Fruit fly (Drosophila melanogaster) whole organism, embryonic: ENCODE measurements around the gene Muc30E.
A peak's percentile ranks its signal among the peaks of the same experiment; 100 is the strongest.

ENCODE experiments used
- B-H2 ChIP-seq: fragments of 200-800 bp; sonication (Bioruptor generic); optimal IDR thresholded peaks from 2 replicates; lab custom pipeline; 2018; ENCODE audit warnings: missing biosample characterization, mild to moderate bottlenecking, missing genetic modification characterization
- Blimp-1 ChIP-seq: fragments of 200-800 bp; sonication (Bioruptor generic); optimal IDR thresholded peaks from 3 replicates; lab custom pipeline; 2018; ENCODE audit warnings: missing biosample characterization, missing genetic modification characterization, mild to moderate bottlenecking, moderate library complexity, missing genetic modification reagents
- CG10543 ChIP-seq: fragments of 200-800 bp; sonication (Bioruptor generic); optimal IDR thresholded peaks from 3 replicates; lab custom pipeline; 2017; ENCODE audit warnings: missing biosample characterization, mild to moderate bottlenecking, missing genetic modification characterization, moderate library complexity
- CG12769 ChIP-seq: fragments of 200-800 bp; sonication (Bioruptor generic); optimal IDR thresholded peaks from 2 replicates; lab custom pipeline; 2019; ENCODE audit warnings: missing biosample characterization, mild to moderate bottlenecking, missing genetic modification characterization, moderate library complexity
- CG12942 ChIP-seq: fragments of 200-800 bp; sonication (Bioruptor generic); optimal IDR thresholded peaks from 3 replicates; lab custom pipeline; 2016; ENCODE audit warnings: missing biosample characterization, missing genetic modification characterization
- CG14441 ChIP-seq: fragments of 200-800 bp; sonication (Bioruptor generic); IDR thresholded peaks from 2 replicates; pipeline ENCODE4 v1.3.6; 2022; ENCODE audit warnings: missing biosample characterization, missing genetic modification characterization
- CG1602 ChIP-seq: fragments of 200-800 bp; sonication (Bioruptor generic); optimal IDR thresholded peaks from 3 replicates; lab custom pipeline; 2016; ENCODE audit warnings: missing biosample characterization, missing genetic modification characterization
- CG17612 ChIP-seq: fragments of 200-800 bp; sonication (Bioruptor generic); IDR thresholded peaks from 2 replicates; pipeline ENCODE4 v1.3.6; 2022; ENCODE audit warnings: missing biosample characterization, missing genetic modification characterization
- CG17829 ChIP-seq: fragments of 200-800 bp; optimal IDR thresholded peaks from 2 replicates; lab custom pipeline; 2019; ENCODE audit warnings: missing biosample characterization, mild to moderate bottlenecking, missing genetic modification characterization, moderate library complexity
- CG18599 ChIP-seq: fragments of 200-800 bp; sonication (Bioruptor generic); optimal IDR thresholded peaks from 3 replicates; lab custom pipeline; 2017; ENCODE audit warnings: missing biosample characterization, missing genetic modification characterization, mild to moderate bottlenecking, moderate library complexity, missing genetic modification reagents
- CG30431 ChIP-seq: fragments of 200-800 bp; sonication (Bioruptor generic); optimal IDR thresholded peaks from 2 replicates; lab custom pipeline; 2017; ENCODE audit warnings: missing biosample characterization, missing genetic modification characterization
- CG3163 ChIP-seq: fragments of 200-800 bp; sonication (Bioruptor generic); optimal IDR thresholded peaks from 3 replicates; lab custom pipeline; 2016; ENCODE audit warnings: missing biosample characterization, missing genetic modification characterization
- CG32772 ChIP-seq: fragments of 200-800 bp; sonication (Bioruptor generic); IDR thresholded peaks from 2 replicates; pipeline ENCODE4 v1.3.6; 2022; ENCODE audit warnings: missing biosample characterization, missing genetic modification characterization
- CG3281 ChIP-seq: fragments of 200-800 bp; sonication (Bioruptor generic); optimal IDR thresholded peaks from 3 replicates; lab custom pipeline; 2017; ENCODE audit warnings: missing biosample characterization, mild to moderate bottlenecking, missing genetic modification characterization
- CG34376 ChIP-seq: fragments of 200-800 bp; sonication (Bioruptor generic); optimal IDR thresholded peaks from 2 replicates; lab custom pipeline; 2018; ENCODE audit warnings: missing biosample characterization, mild to moderate bottlenecking, missing genetic modification characterization
- CG34422 ChIP-seq: fragments of 200-800 bp; sonication (Bioruptor generic); IDR thresholded peaks from 3 replicates; pipeline ENCODE4 v1.3.6; 2022; ENCODE audit warnings: missing biosample characterization, missing genetic modification characterization
- CG4424 ChIP-seq: fragments of 200-800 bp; sonication (Bioruptor generic); optimal IDR thresholded peaks from 3 replicates; lab custom pipeline; 2016; ENCODE audit warnings: missing biosample characterization, missing genetic modification characterization
- CG8765 ChIP-seq: fragments of 200-800 bp; sonication (Bioruptor generic); IDR thresholded peaks from 2 replicates; pipeline ENCODE4 v1.3.6; 2022; ENCODE audit warnings: missing biosample characterization, missing genetic modification characterization
- CG9437 ChIP-seq: fragments of 200-800 bp; sonication (Bioruptor generic); optimal IDR thresholded peaks from 2 replicates; lab custom pipeline; 2018; ENCODE audit warnings: missing biosample characterization, mild to moderate bottlenecking, missing genetic modification characterization
- CG9797 ChIP-seq: fragments of 200-800 bp; sonication (Bioruptor generic); optimal IDR thresholded peaks from 3 replicates; lab custom pipeline; 2018; ENCODE audit warnings: missing biosample characterization, mild to moderate bottlenecking, missing genetic modification characterization
- Deaf1 ChIP-seq: fragments of 200-800 bp; optimal IDR thresholded peaks from 3 replicates; lab custom pipeline; 2019; ENCODE audit warnings: missing biosample characterization, mild to moderate bottlenecking, missing genetic modification characterization, moderate library complexity
- Dip3 ChIP-seq: fragments of 200-800 bp; sonication (Bioruptor generic); optimal IDR thresholded peaks from 3 replicates; lab custom pipeline; 2016; ENCODE audit warnings: missing biosample characterization, missing genetic modification characterization
- Ets65A ChIP-seq: fragments of 200-800 bp; sonication (Bioruptor generic); peaks from one replicate; lab custom pipeline; 2016; ENCODE audit warnings: missing biosample characterization, missing genetic modification characterization
- Fer1 ChIP-seq: fragments of 200-800 bp; sonication (Bioruptor generic); optimal IDR thresholded peaks from 2 replicates; lab custom pipeline; 2017; ENCODE audit warnings: missing biosample characterization, mild to moderate bottlenecking, missing genetic modification characterization
- Fer3 ChIP-seq: fragments of 200-800 bp; sonication (Bioruptor generic); optimal IDR thresholded peaks from 2 replicates; lab custom pipeline; 2018; ENCODE audit warnings: missing biosample characterization, mild to moderate bottlenecking, missing genetic modification characterization, moderate library complexity
- GATAe ChIP-seq: fragments of 200-800 bp; sonication (Bioruptor generic); conservative IDR thresholded peaks from 2 replicates; pipeline ENCODE4 v1.3.6; 2022; ENCODE audit warnings: missing biosample characterization, missing genetic modification characterization
- HmgZ ChIP-seq: fragments of 200-800 bp; sonication (Bioruptor generic); optimal IDR thresholded peaks from 2 replicates; lab custom pipeline; 2018; ENCODE audit warnings: missing biosample characterization, mild to moderate bottlenecking, missing genetic modification characterization
- Hr78 ChIP-seq, 2 experiments: fragments of 200-800 bp in 1 of 2; fragments of >200 bp in 1 of 2; sonication (Bioruptor generic) in 1 of 2; optimal IDR thresholded peaks; 2 replicates each; lab custom pipeline; 2017 to 2019; ENCODE audit warnings: missing biosample characterization in 2 of 2, missing genetic modification characterization in 2 of 2, mild to moderate bottlenecking in 1 of 2, moderate library complexity in 1 of 2
- MBD-R2 ChIP-seq: fragments of 200-800 bp; sonication (Bioruptor generic); IDR thresholded peaks from 2 replicates; pipeline ENCODE4 v1.3.6; 2022; ENCODE audit warnings: missing biosample characterization, missing genetic modification characterization
- Taf1 ChIP-seq: fragments of 200-800 bp; sonication (Bioruptor generic); IDR thresholded peaks from 2 replicates; pipeline ENCODE4 v1.3.6; 2022; ENCODE audit warnings: missing biosample characterization, missing genetic modification characterization
- Xrp1 ChIP-seq: fragments of 200-800 bp; sonication (Bioruptor generic); IDR thresholded peaks from 2 replicates; pipeline ENCODE4 v1.3.6; 2022; ENCODE audit warnings: missing biosample characterization, missing genetic modification characterization
- az2 ChIP-seq: fragments of 200-800 bp; sonication (Bioruptor generic); optimal IDR thresholded peaks from 3 replicates; lab custom pipeline; 2016; ENCODE audit warnings: missing biosample characterization, missing genetic modification characterization
- chinmo ChIP-seq: fragments of 200-800 bp; sonication (Bioruptor generic); IDR thresholded peaks from 4 replicates; pipeline ENCODE4 v1.3.6; 2022; ENCODE audit warnings: missing biosample characterization, missing genetic modification characterization; ENCODE audit not compliant: partially characterized antibody
- chm ChIP-seq: fragments of 200-800 bp; sonication (Bioruptor generic); IDR thresholded peaks from 2 replicates; pipeline ENCODE4 v1.3.6; 2022; ENCODE audit warnings: missing biosample characterization, missing genetic modification characterization
- exex ChIP-seq: fragments of 200-800 bp; sonication (Bioruptor generic); optimal IDR thresholded peaks from 4 replicates; lab custom pipeline; 2018; ENCODE audit warnings: missing biosample characterization, mild to moderate bottlenecking, missing genetic modification characterization, moderate library complexity
- gcm2 ChIP-seq: fragments of 200-800 bp; sonication (Bioruptor generic); optimal IDR thresholded peaks from 2 replicates; lab custom pipeline; 2016; ENCODE audit warnings: missing biosample characterization, missing genetic modification characterization
- grn ChIP-seq: fragments of 200-800 bp; sonication (Bioruptor generic); optimal IDR thresholded peaks from 3 replicates; lab custom pipeline; 2017; ENCODE audit warnings: missing biosample characterization, missing genetic modification characterization
- lola ChIP-seq, 3 experiments: fragments of >200 bp in 2 of 3; fragments of 200-800 bp in 1 of 3; sonication (Bioruptor generic) in 1 of 3; optimal IDR thresholded peaks; 2 replicates each; lab custom pipeline; 2017 to 2019; ENCODE audit warnings: missing biosample characterization in 3 of 3, missing genetic modification characterization in 3 of 3, mild to moderate bottlenecking in 1 of 3, moderate library complexity in 1 of 3
- nmo ChIP-seq: fragments of 200-800 bp; sonication (Bioruptor generic); optimal IDR thresholded peaks from 2 replicates; lab custom pipeline; 2018; ENCODE audit warnings: missing biosample characterization, mild to moderate bottlenecking, missing genetic modification characterization, moderate library complexity
- phol ChIP-seq: fragments of 200-800 bp; sonication (Bioruptor generic); optimal IDR thresholded peaks from 3 replicates; lab custom pipeline; 2018; ENCODE audit warnings: missing biosample characterization, mild to moderate bottlenecking, missing genetic modification characterization, moderate library complexity
- ranshi ChIP-seq: fragments of 200-800 bp; sonication (Bioruptor generic); IDR thresholded peaks from 2 replicates; pipeline ENCODE4 v1.3.6; 2022; ENCODE audit warnings: missing biosample characterization, missing genetic modification characterization
- row ChIP-seq: fragments of 200-800 bp; sonication (Bioruptor generic); IDR thresholded peaks from 3 replicates; pipeline ENCODE4 v1.3.6; 2022; ENCODE audit warnings: missing biosample characterization, missing genetic modification characterization
- slou ChIP-seq: fragments of 200-800 bp; sonication (Bioruptor generic); optimal IDR thresholded peaks from 3 replicates; lab custom pipeline; 2016; ENCODE audit warnings: missing biosample characterization, missing genetic modification characterization
- sob ChIP-seq: fragments of 200-800 bp; sonication (Bioruptor generic); IDR thresholded peaks from 2 replicates; pipeline ENCODE4 v1.3.6; 2022; ENCODE audit warnings: missing biosample characterization, missing genetic modification characterization
- sqz ChIP-seq: fragments of 200-800 bp; sonication (Bioruptor generic); optimal IDR thresholded peaks from 3 replicates; lab custom pipeline; 2018; ENCODE audit warnings: missing biosample characterization, mild to moderate bottlenecking, missing genetic modification characterization
- sug ChIP-seq: fragments of 200-800 bp; optimal IDR thresholded peaks from 2 replicates; lab custom pipeline; 2019; ENCODE audit warnings: missing biosample characterization, mild to moderate bottlenecking, missing genetic modification characterization, moderate library complexity
- tx ChIP-seq: fragments of 200-800 bp; sonication (Bioruptor generic); optimal IDR thresholded peaks from 2 replicates; lab custom pipeline; 2016; ENCODE audit warnings: missing biosample characterization, missing genetic modification characterization

Gene Muc30E

DNA sequence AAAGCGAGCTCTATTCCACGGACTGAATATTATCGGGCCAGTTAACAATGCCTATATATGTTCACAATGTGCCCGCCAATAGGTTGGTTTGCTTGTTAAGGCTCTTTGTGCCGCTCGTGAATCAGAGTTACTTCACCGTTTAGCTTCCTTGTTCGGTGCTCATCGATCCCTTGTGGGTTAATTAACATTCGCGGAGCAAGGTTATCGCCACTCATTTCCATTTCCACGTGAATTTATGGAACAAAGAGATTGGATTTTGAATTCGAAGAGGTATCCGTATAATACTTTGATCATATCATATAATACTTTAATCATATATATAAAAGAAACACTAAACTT is 45.6 kb upstream of the Muc30E start:
- TF ChIP-seq Hr78 (GFP tag; optimal IDR thresholded peaks at IDR 0.05; lab: Kevin White, UChicago) (peak in 1 of 2 experiments; percentile 28), Fer3 (tag; lab: Kevin White, UChicago) (peak; percentile 16), Ets65A (GFP tag; lab: Kevin White, UChicago) (peak; percentile 55), CG9437 (no peak)

DNA sequence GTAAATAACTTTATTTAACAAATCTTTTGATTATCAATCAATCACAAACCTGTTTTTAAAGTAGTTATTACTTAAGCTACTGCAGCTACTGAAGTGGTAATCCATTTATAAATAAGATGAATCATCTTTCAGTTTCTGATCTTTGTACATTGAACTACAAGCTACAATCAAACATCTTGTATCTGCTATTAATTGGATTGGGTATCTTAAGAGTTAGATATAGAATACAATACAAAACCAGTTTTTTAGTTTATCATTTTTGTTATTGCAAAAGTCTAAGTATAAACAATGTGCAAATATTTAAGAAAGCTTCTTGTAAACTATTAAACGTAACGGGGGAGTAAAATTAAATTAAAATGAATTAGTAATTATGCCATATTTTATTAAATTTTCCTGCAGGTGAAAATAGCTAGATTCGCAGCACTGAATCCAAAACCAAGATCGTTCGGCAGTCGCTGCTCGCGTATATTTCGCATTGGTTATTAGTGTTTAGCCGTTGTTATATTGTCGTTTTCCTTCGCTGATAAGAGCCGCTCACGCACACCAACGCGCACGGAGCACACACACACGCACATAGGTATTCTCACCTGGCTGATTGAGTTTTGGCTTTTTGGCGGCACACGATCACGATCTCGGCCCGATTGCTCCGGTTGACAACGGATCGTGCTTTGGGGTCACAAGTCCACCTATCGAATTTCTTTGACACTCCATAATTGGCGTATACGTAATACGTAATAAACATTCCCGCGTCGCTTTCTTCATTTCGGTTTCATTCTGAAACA is 45.0 kb upstream of the Muc30E start:
- no peak for TF ChIP-seq CG9797
- no peak for TF ChIP-seq CG4424 (GFP tag; lab: Kevin White, UChicago)
- TF ChIP-seq sqz (GFP tag; lab: Kevin White, UChicago): no peak
- no peak for TF ChIP-seq CG17612 (GFP tag; lab: Robert Waterston, UW)
- TF ChIP-seq tx: no peak
- TF ChIP-seq row (GFP tag; lab: Robert Waterston, UW): peak; percentile 60
- no peak for TF ChIP-seq chm (GFP tag; lab: Robert Waterston, UW)
- peak; percentile 3 for TF ChIP-seq nmo
- TF ChIP-seq CG3163 (GFP tag; lab: Kevin White, UChicago): no peak
- TF ChIP-seq CG32772 (GFP tag; lab: Robert Waterston, UW): no peak
- TF ChIP-seq GATAe: 0 out of 2 replicates have a peak, but pooled peaks have one; percentile 20
- TF ChIP-seq CG1602: no peak
- peak; percentile 84 for TF ChIP-seq exex (tag; lab: Kevin White, UChicago)
- peak; percentile 15; the same call in 1 of the 2 replicates for TF ChIP-seq MBD-R2 (GFP tag; lab: Robert Waterston, UW)
- TF ChIP-seq CG18599 (GFP tag; lab: Kevin White, UChicago): peak; percentile 8
- TF ChIP-seq CG30431 (GFP tag; lab: Kevin White, UChicago): no peak
- TF ChIP-seq lola (GFP tag; optimal IDR thresholded peaks at IDR 0.05; lab: Kevin White, UChicago): no peak
- TF ChIP-seq Fer1 (GFP tag; lab: Kevin White, UChicago): no peak
- TF ChIP-seq CG17829 (tag; lab: Kevin White, UChicago): no peak
- TF ChIP-seq HmgZ (tag; lab: Kevin White, UChicago): peak; percentile 8
- TF ChIP-seq CG10543 (GFP tag; lab: Kevin White, UChicago): peak; percentile 27
- peak; percentile 33 for TF ChIP-seq Blimp-1
- peak; percentile 39 for TF ChIP-seq B-H2
- no peak for TF ChIP-seq ranshi (GFP tag; lab: Robert Waterston, UW)
- TF ChIP-seq Taf1: no peak
- peak; percentile 84; the same call in 3 of the 4 replicates for TF ChIP-seq chinmo
- no peak for TF ChIP-seq phol
- TF ChIP-seq CG12942 (GFP tag; lab: Kevin White, UChicago): no peak
- TF ChIP-seq sug (tag; lab: Kevin White, UChicago): peak; percentile 59
- TF ChIP-seq slou (GFP tag; lab: Kevin White, UChicago): no peak
- no peak for TF ChIP-seq CG8765 (GFP tag; lab: Robert Waterston, UW)
- peak; percentile 69 for TF ChIP-seq CG34376 (GFP tag; lab: Kevin White, UChicago)
- TF ChIP-seq CG3281 (GFP tag; lab: Kevin White, UChicago): no peak
- peak; percentile 22; the same call in 1 of the 2 replicates for TF ChIP-seq sob (GFP tag; lab: Robert Waterston, UW)
- TF ChIP-seq CG14441: peak; percentile 30; the same call in 1 of the 2 replicates
- TF ChIP-seq grn (GFP tag; lab: Kevin White, UChicago): peak; percentile 66
- no peak for TF ChIP-seq Dip3 (GFP tag; lab: Kevin White, UChicago)
- TF ChIP-seq Hr78 (GFP tag; optimal IDR thresholded peaks at IDR 0.05; lab: Kevin White, UChicago): peak in 1 of 2 experiments; percentile 77
- TF ChIP-seq Deaf1 (tag; lab: Kevin White, UChicago): peak; percentile 86
- TF ChIP-seq CG12769 (tag; lab: Kevin White, UChicago): peak; percentile 75
- TF ChIP-seq CG34422: peak; percentile 21; the same call in 1 of the 3 replicates
- no peak for TF ChIP-seq gcm2 (GFP tag; lab: Kevin White, UChicago)
- TF ChIP-seq Xrp1 (GFP tag; lab: Robert Waterston, UW): no peak
- TF ChIP-seq az2 (GFP tag; lab: Kevin White, UChicago): no peak
